Worm (Caenorhabditis elegans): ENCODE results near the gene R10F2.6.

R10F2.6 gene

ce11 chrIII:2946626-2947168, 2.8 kb upstream of the R10F2.6 start, which contains the start of gene H05C05.1 (continued):
- peak; percentile 46 for TF ChIP-seq tbp1 (GFP tag; optimal IDR thresholded peaks at IDR 0.05)
- no peak for TF ChIP-seq madf-10 (tag; optimal IDR thresholded peaks at IDR 0.05)
- TF ChIP-seq xnd-1 (tag; optimal IDR thresholded peaks at IDR 0.05), result peak; percentile 99
- no peak for TF ChIP-seq egl-44 (GFP tag; IDR thresholded peaks at IDR 0.05)
- no peak for TF ChIP-seq lir-1 (GFP tag; conservative IDR thresholded peaks at IDR 0.05)
- no peak for TF ChIP-seq cebp-1 (GFP tag; IDR thresholded peaks at IDR 0.05)
- no peak for TF ChIP-seq cebp-1 (tag; optimal IDR thresholded peaks at IDR 0.05)
- TF ChIP-seq pbrm-1 (GFP tag; IDR thresholded peaks at IDR 0.05), result no peak
- TF ChIP-seq bed-2 (GFP tag; IDR thresholded peaks at IDR 0.05), result no peak
- no peak for TF ChIP-seq F52B5.7 (tag; optimal IDR thresholded peaks at IDR 0.05)
- TF ChIP-seq him-1 (tag; optimal IDR thresholded peaks at IDR 0.05), result peak; percentile 32
- no peak for TF ChIP-seq nfyb-1 (GFP tag; IDR thresholded peaks at IDR 0.05)
- TF ChIP-seq B0261.1 (tag; optimal IDR thresholded peaks at IDR 0.05), result no peak
- no peak for TF ChIP-seq C17E4.6 (GFP tag; IDR thresholded peaks at IDR 0.05)
- no peak for TF ChIP-seq nhr-179 (tag; optimal IDR thresholded peaks at IDR 0.05)
- TF ChIP-seq Y56A3A.18 (GFP tag; IDR thresholded peaks at IDR 0.05), result no peak
- peak; percentile 87 for TF ChIP-seq madf-8 (GFP tag; conservative IDR thresholded peaks at IDR 0.05)
- no peak for TF ChIP-seq somi-1 (GFP tag; optimal IDR thresholded peaks at IDR 0.05)
- TF ChIP-seq ama-1 (optimal IDR thresholded peaks at IDR 0.05), result no peak
- TF ChIP-seq ama-1 (GFP tag; optimal IDR thresholded peaks at IDR 0.05), result no peak
- TF ChIP-seq mes-4 (tag; optimal IDR thresholded peaks at IDR 0.05), result no peak
- TF ChIP-seq dox-1 (GFP tag; IDR thresholded peaks at IDR 0.05), result peak; percentile 78
- TF ChIP-seq rec-8 (tag; optimal IDR thresholded peaks at IDR 0.05), result no peak
- no peak for TF ChIP-seq C06A6.2 (GFP tag; conservative IDR thresholded peaks at IDR 0.05)
- TF ChIP-seq sea-2 (GFP tag; IDR thresholded peaks at IDR 0.05), result no peak
- no peak for TF ChIP-seq let-526 (GFP tag; IDR thresholded peaks at IDR 0.05)
- TF ChIP-seq dpl-1 (GFP tag; optimal IDR thresholded peaks at IDR 0.05), result peak; percentile 38
- TF ChIP-seq mel-28 (tag; optimal IDR thresholded peaks at IDR 0.05; ENCODE audit: borderline replicate concordance), result no peak
- TF ChIP-seq Y79H2A.3 (GFP tag; conservative IDR thresholded peaks at IDR 0.05), result no peak
- TF ChIP-seq K11D2.4 (GFP tag; IDR thresholded peaks at IDR 0.05), result no peak
- TF ChIP-seq ekl-4 (GFP tag; IDR thresholded peaks at IDR 0.05), result peak; percentile 63
- TF ChIP-seq fkh-3 (tag; optimal IDR thresholded peaks at IDR 0.05), result no peak
- TF ChIP-seq F23B12.7 (tag; optimal IDR thresholded peaks at IDR 0.05; ENCODE audit: insufficient read depth), result no peak
- no peak for TF ChIP-seq bed-1 (GFP tag; IDR thresholded peaks at IDR 0.05)
- peak; percentile 44 for TF ChIP-seq snpc-1.3 (tag; optimal IDR thresholded peaks at IDR 0.05; ENCODE audit: insufficient read depth)
- no peak for TF ChIP-seq T07F8.4 (tag; optimal IDR thresholded peaks at IDR 0.05)
- TF ChIP-seq F10E7.11 (tag; optimal IDR thresholded peaks at IDR 0.05), result no peak
- TF ChIP-seq nhr-120 (GFP tag; IDR thresholded peaks at IDR 0.05), result no peak
- TF ChIP-seq tbx-9 (tag; optimal IDR thresholded peaks at IDR 0.05; ENCODE audit: borderline replicate concordance), result no peak
- peak; percentile 20 for TF ChIP-seq athp-1 (tag; optimal IDR thresholded peaks at IDR 0.05)
- TF ChIP-seq lin-54 (GFP tag; optimal IDR thresholded peaks at IDR 0.05), result peak; percentile 45
- TF ChIP-seq lsl-1 (GFP tag; optimal IDR thresholded peaks at IDR 0.05), result peak; percentile 100
- TF ChIP-seq atf-7 (tag; optimal IDR thresholded peaks at IDR 0.05), result no peak
- no peak for TF ChIP-seq nfya-1 (tag; optimal IDR thresholded peaks at IDR 0.05; ENCODE audit: borderline replicate concordance, insufficient read depth)
- peak; percentile 78 for TF ChIP-seq ceh-91 (GFP tag; IDR thresholded peaks at IDR 0.05)
- TF ChIP-seq mcd-1 (GFP tag; IDR thresholded peaks at IDR 0.05), result peak; percentile 70
- TF ChIP-seq hsf-1 (GFP tag; IDR thresholded peaks at IDR 0.05), result peak; percentile 60; the same call in 1 of the 2 replicates
- TF ChIP-seq F33H1.4 (GFP tag; IDR thresholded peaks at IDR 0.05), result peak; percentile 98
- TF ChIP-seq efl-1 (GFP tag; optimal IDR thresholded peaks at IDR 0.05), result peak; percentile 71

Data from whole organism, young adult.